Fruit fly (Drosophila melanogaster) whole organism, wandering third instar larva: ENCODE data around the gene CG13640.

Experiments used
- Abd-B ChIP-seq: fragments of >200 bp; optimal IDR thresholded peaks from 2 replicates; lab custom pipeline; 2017; ENCODE audit warnings: missing biosample characterization, missing genetic modification characterization
- CG32264 ChIP-seq: fragments of 200-800 bp; sonication (Bioruptor generic); optimal IDR thresholded peaks from 2 replicates; lab custom pipeline; 2016; ENCODE audit warnings: missing biosample characterization, missing genetic modification characterization
- CG9705 ChIP-seq: fragments of 200-800 bp; sonication (Bioruptor generic); optimal IDR thresholded peaks from 2 replicates; lab custom pipeline; 2018; ENCODE audit warnings: missing biosample characterization, mild to moderate bottlenecking, missing genetic modification characterization
- CrebA ChIP-seq: fragments of 200-800 bp; sonication (Bioruptor generic); optimal IDR thresholded peaks from 2 replicates; lab custom pipeline; 2016; ENCODE audit warnings: missing biosample characterization, mild to moderate bottlenecking, missing genetic modification characterization, borderline replicate concordance
- Dfd ChIP-seq: fragments of >200 bp; optimal IDR thresholded peaks from 2 replicates; lab custom pipeline; 2017; ENCODE audit warnings: missing biosample characterization, missing genetic modification characterization
- Dif ChIP-seq: fragments of 200-275, 200-300 bp; sonication (Bioruptor generic); optimal IDR thresholded peaks from 2 replicates; lab custom pipeline; 2018; ENCODE audit warnings: missing biosample characterization, missing genetic modification characterization; ENCODE audit not compliant: partially characterized antibody
- GATAd ChIP-seq: sonication (Bioruptor generic); optimal IDR thresholded peaks from 2 replicates; lab custom pipeline; 2016; ENCODE audit warnings: missing biosample characterization, missing genetic modification characterization
- HLH106 ChIP-seq: fragments of 200-800 bp; optimal IDR thresholded peaks from 3 replicates; lab custom pipeline; 2019; ENCODE audit warnings: missing biosample characterization, mild to moderate bottlenecking, missing genetic modification characterization, moderate library complexity
- Hnf4 ChIP-seq: fragments of 200-800 bp; sonication (Bioruptor generic); optimal IDR thresholded peaks from 2 replicates; lab custom pipeline; 2016; ENCODE audit warnings: missing biosample characterization, mild to moderate bottlenecking, missing genetic modification characterization
- Hr78 ChIP-seq: fragments of >200 bp; optimal IDR thresholded peaks from 2 replicates; lab custom pipeline; 2017; ENCODE audit warnings: missing biosample characterization, missing genetic modification characterization
- Hr83 ChIP-seq: fragments of 200-300 bp; sonication (Bioruptor generic); optimal IDR thresholded peaks from 2 replicates; lab custom pipeline; 2016; ENCODE audit warnings: missing biosample characterization, mild to moderate bottlenecking, missing genetic modification characterization, moderate library complexity; ENCODE audit not compliant: poor library complexity, severe bottlenecking
- Jra ChIP-seq: sonication (Bioruptor generic); optimal IDR thresholded peaks from 2 replicates; lab custom pipeline; 2016; ENCODE audit warnings: missing biosample characterization, missing genetic modification characterization
- Mio ChIP-seq: sonication (Bioruptor generic); optimal IDR thresholded peaks from 2 replicates; lab custom pipeline; 2016; ENCODE audit warnings: missing biosample characterization, missing genetic modification characterization
- Myc ChIP-seq: fragments of >200 bp; optimal IDR thresholded peaks from 2 replicates; lab custom pipeline; 2017
- N ChIP-seq: fragments of >200 bp; optimal IDR thresholded peaks from 2 replicates; lab custom pipeline; 2018; ENCODE audit warnings: missing biosample characterization, missing external identifiers, missing genetic modification characterization
- OdsH ChIP-seq: fragments of 200-800 bp; sonication (Bioruptor generic); optimal IDR thresholded peaks from 2 replicates; lab custom pipeline; 2016; ENCODE audit warnings: missing biosample characterization, mild to moderate bottlenecking, missing genetic modification characterization
- Rel ChIP-seq, 2 experiments: fragments of 200-800 bp; sonication (Bioruptor generic) in 1 of 2; optimal IDR thresholded peaks; 2 replicates in 1 of 2; 3 replicates in 1 of 2; lab custom pipeline; 2016 to 2019; ENCODE audit warnings: mild to moderate bottlenecking in 2 of 2, missing biosample characterization in 2 of 2, missing genetic modification characterization in 2 of 2, moderate library complexity in 1 of 2
- Sp1 ChIP-seq: fragments of 200-800 bp; sonication (Bioruptor generic); optimal IDR thresholded peaks from 3 replicates; lab custom pipeline; 2019; ENCODE audit warnings: missing biosample characterization, mild to moderate bottlenecking, missing genetic modification characterization, moderate library complexity
- Vsx2 ChIP-seq: fragments of 200-300, 225-300 bp; sonication (Bioruptor generic); optimal IDR thresholded peaks from 2 replicates; lab custom pipeline; 2018; ENCODE audit warnings: missing biosample characterization, missing genetic modification characterization; ENCODE audit not compliant: partially characterized antibody
- br ChIP-seq: fragments of 200-800 bp; sonication (Bioruptor generic); optimal IDR thresholded peaks from 2 replicates; lab custom pipeline; 2016; ENCODE audit warnings: missing biosample characterization, missing genetic modification characterization
- brk ChIP-seq: fragments of 200-800 bp; sonication (Bioruptor generic); optimal IDR thresholded peaks from 2 replicates; lab custom pipeline; 2016; ENCODE audit warnings: missing biosample characterization, mild to moderate bottlenecking, missing genetic modification characterization
- dl ChIP-seq, 2 experiments: fragments of 175-275, 200-275 bp in 1 of 2; fragments of 200-275 bp in 1 of 2; sonication (Bioruptor generic); optimal IDR thresholded peaks; lab custom pipeline; 2018; ENCODE audit warnings: mild to moderate bottlenecking in 2 of 2, missing biosample characterization in 2 of 2, missing genetic modification characterization in 2 of 2, moderate library complexity in 2 of 2; ENCODE audit not compliant: partially characterized antibody in 2 of 2, insufficient read depth in 1 of 2
- dmrt93B ChIP-seq: fragments of 200-800 bp; sonication (Bioruptor generic); optimal IDR thresholded peaks from 2 replicates; lab custom pipeline; 2018; ENCODE audit warnings: missing biosample characterization, mild to moderate bottlenecking, missing genetic modification characterization
- dsf ChIP-seq: sonication (Bioruptor generic); optimal IDR thresholded peaks from 2 replicates; lab custom pipeline; 2016; ENCODE audit warnings: missing biosample characterization, missing genetic modification characterization, borderline replicate concordance
- ey ChIP-seq: fragments of 200-800 bp; sonication (Bioruptor generic); optimal IDR thresholded peaks from 2 replicates; lab custom pipeline; 2016; ENCODE audit warnings: missing biosample characterization, missing genetic modification characterization
- foxo ChIP-seq, 2 experiments: fragments of 200-800 bp; sonication (Bioruptor generic); optimal IDR thresholded peaks; 2 replicates in 1 of 2; 3 replicates in 1 of 2; lab custom pipeline; 2016 to 2017; ENCODE audit warnings: missing biosample characterization in 2 of 2, missing genetic modification characterization in 2 of 2
- fru ChIP-seq: fragments of 200-800 bp; sonication (Bioruptor generic); optimal IDR thresholded peaks from 3 replicates; lab custom pipeline; 2016; ENCODE audit warnings: missing biosample characterization, mild to moderate bottlenecking, missing genetic modification characterization
- h ChIP-seq: fragments of 200-800 bp; sonication (Bioruptor generic); optimal IDR thresholded peaks from 3 replicates; lab custom pipeline; 2016; ENCODE audit warnings: missing biosample characterization, mild to moderate bottlenecking, missing genetic modification characterization
- jim ChIP-seq: fragments of 175-275, 200-325 bp; sonication (Bioruptor generic); optimal IDR thresholded peaks from 2 replicates; lab custom pipeline; 2016; ENCODE audit warnings: missing biosample characterization, mild to moderate bottlenecking, missing genetic modification characterization
- lola ChIP-seq: fragments of >200 bp; optimal IDR thresholded peaks from 2 replicates; lab custom pipeline; 2017; ENCODE audit warnings: missing biosample characterization, missing genetic modification characterization
- pan ChIP-seq: fragments of >200 bp; optimal IDR thresholded peaks from 2 replicates; lab custom pipeline; 2017
- psq ChIP-seq: fragments of 200-800 bp; sonication (Bioruptor generic); optimal IDR thresholded peaks from 3 replicates; lab custom pipeline; 2017; ENCODE audit warnings: missing biosample characterization, mild to moderate bottlenecking, missing genetic modification characterization, moderate library complexity
- rgr ChIP-seq: fragments of 200-800 bp; sonication (Bioruptor generic); optimal IDR thresholded peaks from 3 replicates; lab custom pipeline; 2016; ENCODE audit warnings: missing biosample characterization, mild to moderate bottlenecking, missing genetic modification characterization
- sage ChIP-seq: fragments of 200-800 bp; sonication (Bioruptor generic); optimal IDR thresholded peaks from 2 replicates; lab custom pipeline; 2016; ENCODE audit warnings: missing biosample characterization, mild to moderate bottlenecking, missing genetic modification characterization
- sv ChIP-seq: fragments of 200-800 bp; sonication (Bioruptor generic); optimal IDR thresholded peaks from 3 replicates; lab custom pipeline; 2016; ENCODE audit warnings: missing biosample characterization, missing genetic modification characterization
- tai ChIP-seq: sonication (Bioruptor generic); optimal IDR thresholded peaks from 2 replicates; lab custom pipeline; 2016; ENCODE audit warnings: missing biosample characterization, missing genetic modification characterization
- usp ChIP-seq: fragments of >200 bp; optimal IDR thresholded peaks from 2 replicates; lab custom pipeline; 2017; ENCODE audit warnings: missing biosample characterization, missing genetic modification characterization
- woc ChIP-seq: sonication (Bioruptor generic); optimal IDR thresholded peaks from 2 replicates; lab custom pipeline; 2016; ENCODE audit warnings: missing biosample characterization, mild to moderate bottlenecking, missing genetic modification characterization

Gene CG13640

DNA sequence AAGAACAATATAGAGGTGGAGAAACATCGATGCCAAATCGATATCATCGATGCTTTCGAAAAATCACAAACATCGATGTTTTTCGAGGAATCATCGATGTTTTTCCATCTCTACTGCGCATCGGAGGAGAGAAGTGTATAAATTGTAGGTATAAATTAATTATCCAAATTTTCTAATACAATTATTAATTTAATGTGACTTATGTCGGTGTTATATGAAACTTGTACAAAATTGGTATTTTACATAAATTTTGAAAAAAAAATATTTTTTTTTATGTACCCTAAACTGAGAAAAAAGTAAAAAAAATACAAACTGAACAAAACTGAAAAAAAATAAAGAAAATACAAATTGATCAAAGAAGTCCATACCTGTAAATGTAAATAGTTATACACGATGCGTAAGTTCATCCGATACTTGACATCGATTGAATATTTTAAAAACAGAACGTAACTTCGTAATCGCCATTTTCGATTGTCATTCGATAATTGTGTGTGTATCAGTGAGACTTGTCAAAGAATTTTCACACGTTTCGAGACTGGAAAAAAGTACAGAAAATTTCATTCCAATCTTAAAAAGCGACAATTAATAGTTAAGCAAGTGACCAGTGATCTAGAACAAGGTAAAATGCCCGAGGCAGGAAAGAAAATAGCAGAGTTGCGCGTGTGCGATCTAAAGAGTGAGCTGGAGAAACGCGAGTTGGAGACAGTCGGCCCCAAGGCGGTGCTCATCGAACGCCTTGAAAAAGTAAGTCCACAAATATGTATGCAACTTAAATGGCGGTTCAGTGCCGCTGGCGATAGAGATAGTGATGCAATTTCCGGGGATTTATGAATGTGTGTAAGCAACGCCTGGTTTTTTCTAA is 44.7 kb downstream of the CG13640 start, which contains the start of the genes CG5808 and Saf-B:
CG5808 (minus strand) TSS at position 15 of the 862 bp plus-strand sequence.
Saf-B (plus strand) TSS at position 472 of the 862 bp plus-strand sequence.
- TF ChIP-seq sage (GFP tag; lab: Kevin White, UChicago) (no peak), brk (GFP tag; lab: Kevin White, UChicago) (no peak), sv (GFP tag; lab: Kevin White, UChicago) (no peak), dsf (GFP tag; lab: Kevin White, UChicago) (no peak), GATAd (GFP tag; lab: Kevin White, UChicago) (no peak), Sp1 (GFP tag; lab: Kevin White, UChicago) (no peak), Mio (GFP tag; lab: Kevin White, UChicago) (no peak), HLH106 (tag; lab: Kevin White, UChicago) (no peak), N (GFP tag; lab: Kevin White, UChicago) (no peak), rgr (GFP tag; lab: Kevin White, UChicago) (no peak), Rel (GFP tag; optimal IDR thresholded peaks at IDR 0.05; lab: Kevin White, UChicago) (no peak), Rel (tag; optimal IDR thresholded peaks at IDR 0.05; lab: Kevin White, UChicago) (peak; percentile 19), CrebA (GFP tag; lab: Kevin White, UChicago) (no peak), foxo (GFP tag; optimal IDR thresholded peaks at IDR 0.05; lab: Kevin White, UChicago) (no peak), tai (GFP tag; lab: Kevin White, UChicago) (no peak), psq (GFP tag; lab: Kevin White, UChicago) (peak; percentile 27), h (GFP tag; lab: Kevin White, UChicago) (no peak), Hr83 (GFP tag; lab: Kevin White, UChicago) (peak; percentile 22), Vsx2 (GFP tag; lab: Kevin White, UChicago) (no peak), jim (GFP tag; lab: Kevin White, UChicago) (no peak), Jra (GFP tag; lab: Kevin White, UChicago) (no peak), ey (GFP tag; lab: Kevin White, UChicago) (no peak)

DNA sequence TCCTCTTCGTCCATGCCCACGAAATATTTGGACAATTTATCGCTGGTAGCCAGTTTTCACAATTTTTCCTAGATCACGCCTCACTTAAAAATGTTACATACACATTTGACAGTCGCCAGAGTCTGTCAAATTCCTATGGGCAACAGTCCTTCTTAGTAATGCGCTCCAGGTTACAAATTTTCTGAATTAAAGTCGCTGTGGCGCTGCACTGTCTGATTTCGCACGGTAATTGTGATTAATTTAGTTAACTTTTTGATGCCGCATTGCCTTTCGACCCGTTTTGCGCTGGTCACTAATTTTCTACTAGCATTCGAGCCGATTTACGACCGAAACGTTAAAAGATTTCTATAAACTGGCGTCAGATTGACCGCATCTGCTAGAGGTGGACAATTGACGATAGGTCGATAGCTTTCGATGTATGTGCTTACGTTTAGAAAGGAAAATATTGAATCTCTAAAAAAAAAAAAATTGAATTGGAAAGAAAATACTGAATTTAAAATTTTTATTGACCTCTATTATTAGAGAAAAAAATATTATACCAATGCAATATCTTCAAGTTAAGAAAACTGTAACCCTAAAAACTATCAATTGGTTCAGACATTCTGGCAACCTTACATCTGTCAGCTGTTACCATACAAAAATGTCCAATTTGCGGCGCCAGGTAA is 48.2 kb downstream of the CG13640 start, which contains the start of the genes lili and CG34150:
lili (minus strand) TSS at position 376 of the 665 bp plus-strand sequence.
CG34150 (plus strand) TSS at position 626 of the 665 bp plus-strand sequence.
- peak; percentile 89 for TF ChIP-seq brk (GFP tag; lab: Kevin White, UChicago)
- no peak for TF ChIP-seq dl (GFP tag; optimal IDR thresholded peaks at IDR 0.05; lab: Kevin White, UChicago; ENCODE audit: insufficient read depth in 1 of 2, partially characterized antibody in 2 of 2)
- no peak for TF ChIP-seq Hr78 (GFP tag; lab: Kevin White, UChicago)
- TF ChIP-seq psq (GFP tag; lab: Kevin White, UChicago), result peak; percentile 59
- TF ChIP-seq sv (GFP tag; lab: Kevin White, UChicago), result peak; percentile 72
- TF ChIP-seq Dif (GFP tag; lab: Kevin White, UChicago), result no peak
- TF ChIP-seq foxo (GFP tag; optimal IDR thresholded peaks at IDR 0.05; lab: Kevin White, UChicago), result peak in 1 of 2 experiments; percentile 87
- no peak for TF ChIP-seq Rel (GFP tag; optimal IDR thresholded peaks at IDR 0.05; lab: Kevin White, UChicago)
- peak; percentile 36 for TF ChIP-seq Rel (tag; optimal IDR thresholded peaks at IDR 0.05; lab: Kevin White, UChicago)
- peak; percentile 81 for TF ChIP-seq h (GFP tag; lab: Kevin White, UChicago)
- TF ChIP-seq ey (GFP tag; lab: Kevin White, UChicago), result peak; percentile 79
- TF ChIP-seq br (GFP tag; lab: Kevin White, UChicago), result peak; percentile 67
- TF ChIP-seq HLH106 (tag; lab: Kevin White, UChicago), result peak; percentile 77
- peak; percentile 89 for TF ChIP-seq Hnf4 (GFP tag; lab: Kevin White, UChicago)
- TF ChIP-seq jim (GFP tag; lab: Kevin White, UChicago), result no peak
- TF ChIP-seq CG9705 (GFP tag; lab: Kevin White, UChicago), result peak; percentile 55
- no peak for TF ChIP-seq Vsx2 (GFP tag; lab: Kevin White, UChicago)
- TF ChIP-seq woc (GFP tag; lab: Kevin White, UChicago), result peak; percentile 74
- peak; percentile 78 for TF ChIP-seq rgr (GFP tag; lab: Kevin White, UChicago)
- TF ChIP-seq CrebA (GFP tag; lab: Kevin White, UChicago), result no peak
- TF ChIP-seq Abd-B (GFP tag; lab: Kevin White, UChicago), result no peak
- TF ChIP-seq N (GFP tag; lab: Kevin White, UChicago), result no peak
- no peak for TF ChIP-seq Jra (GFP tag; lab: Kevin White, UChicago)
- TF ChIP-seq Dfd (GFP tag; lab: Kevin White, UChicago), result no peak
- TF ChIP-seq tai (GFP tag; lab: Kevin White, UChicago), result no peak
- TF ChIP-seq fru (GFP tag; lab: Kevin White, UChicago), result peak; percentile 70
- TF ChIP-seq usp (GFP tag; lab: Kevin White, UChicago), result no peak
- no peak for TF ChIP-seq lola (GFP tag; lab: Kevin White, UChicago)
- peak; percentile 80 for TF ChIP-seq dsf (GFP tag; lab: Kevin White, UChicago)
- TF ChIP-seq sage (GFP tag; lab: Kevin White, UChicago), result no peak
- TF ChIP-seq dmrt93B (GFP tag; lab: Kevin White, UChicago), result no peak
- peak; percentile 63 for TF ChIP-seq Hr83 (GFP tag; lab: Kevin White, UChicago)
- peak; percentile 67 for TF ChIP-seq Sp1 (GFP tag; lab: Kevin White, UChicago)
- TF ChIP-seq Myc (lab: Kevin White, UChicago), result no peak
- peak; percentile 81 for TF ChIP-seq GATAd (GFP tag; lab: Kevin White, UChicago)
- TF ChIP-seq pan (lab: Kevin White, UChicago), result no peak
- no peak for TF ChIP-seq Mio (GFP tag; lab: Kevin White, UChicago)
- peak; percentile 46 for TF ChIP-seq CG32264 (GFP tag; lab: Kevin White, UChicago)
- TF ChIP-seq OdsH (GFP tag; lab: Kevin White, UChicago), result peak; percentile 64
